Fruit fly (Drosophila melanogaster): ENCODE data around the gene CG6040.

- no peak for TF ChIP-seq CG12605 (GFP tag; IDR thresholded peaks at IDR 0.05)
- TF ChIP-seq Snoo (tag; optimal IDR thresholded peaks at IDR 0.05): no peak
- no peak for TF ChIP-seq rn (GFP tag; IDR thresholded peaks at IDR 0.05)
- no peak for TF ChIP-seq CG32121 (GFP tag; IDR thresholded peaks at IDR 0.05)
- TF ChIP-seq CG8159 (tag; optimal IDR thresholded peaks at IDR 0.05): no peak
Measured at dm6 chr3R:19094799-19095418, 1.9 kb upstream of the CG6040 start, which contains the start of the genes mRpL55 and ATPsynD.
